Worm (Caenorhabditis elegans) whole organism, L1 larva: ENCODE data around the gene ZC204.17.
"Not testable (repeated sequence)": the region's sequence is repeated elsewhere in the genome, so short reads cannot be mapped to it uniquely, and the experiment has no call there.

Experiments
- ces-1 ChIP-seq: fragments of 150-350 bp; optimal IDR thresholded peaks from 2 replicates; lab custom pipeline; 2014; ENCODE audit warnings: missing biosample characterization, missing genetic modification reagents, missing genetic modification characterization
- jun-1 ChIP-seq: fragments of 150-350 bp; optimal IDR thresholded peaks from 2 replicates; lab custom pipeline; 2014; ENCODE audit warnings: missing biosample characterization, missing genetic modification reagents, missing genetic modification characterization
- lin-39 ChIP-seq: fragments of 150-350 bp; optimal IDR thresholded peaks from 2 replicates; lab custom pipeline; 2014; ENCODE audit warnings: missing biosample characterization, missing genetic modification reagents, missing genetic modification characterization
- nhr-11 ChIP-seq: fragments of 150-350 bp; optimal IDR thresholded peaks from 2 replicates; lab custom pipeline; 2014; ENCODE audit warnings: missing biosample characterization, missing genetic modification characterization
- nhr-90 ChIP-seq: sonication (generic microtip); optimal IDR thresholded peaks from 2 replicates; lab custom pipeline; 2016; ENCODE audit warnings: mild to moderate bottlenecking, missing genetic modification characterization, missing compliant biosample characterization; ENCODE audit not compliant: poor library complexity
- snpc-4 ChIP-seq: fragments of 150-350 bp; optimal IDR thresholded peaks from 2 replicates; lab custom pipeline; 2014; ENCODE audit warnings: missing biosample characterization, missing genetic modification characterization
- snu-23 ChIP-seq: sonication (generic microtip); optimal IDR thresholded peaks from 2 replicates; lab custom pipeline; 2016; ENCODE audit warnings: missing genetic modification characterization, missing compliant biosample characterization
- sox-4 ChIP-seq: sonication (generic microtip); optimal IDR thresholded peaks from 2 replicates; lab custom pipeline; 2016; ENCODE audit warnings: missing genetic modification characterization, missing compliant biosample characterization
- unc-62 ChIP-seq: fragments of 150-350 bp; optimal IDR thresholded peaks from 2 replicates; lab custom pipeline; 2014; ENCODE audit warnings: missing biosample characterization, missing genetic modification reagents, missing genetic modification characterization
- unc-86 ChIP-seq: sonication (generic microtip); optimal IDR thresholded peaks from 2 replicates; lab custom pipeline; 2016; ENCODE audit warnings: missing genetic modification characterization, missing compliant biosample characterization

- not testable (repeated sequence) for TF ChIP-seq unc-86 (tag; lab: Kevin White, UChicago); ces-1 (GFP tag; lab: Kevin White, UChicago); nhr-90 (tag; lab: Kevin White, UChicago); snpc-4 (tag; lab: Kevin White, UChicago); lin-39 (tag; lab: Kevin White, UChicago); jun-1 (tag; lab: Kevin White, UChicago); nhr-11; snu-23; sox-4 (tag; lab: Kevin White, UChicago); unc-62
These were observed 14.8 kb upstream of the ZC204.17 start, which contains the start of gene ZC204.13 for ce11 chrII:1660888-1661287.
